Worm (Caenorhabditis elegans): ENCODE results near the gene str-248.
"Not testable (repeated sequence)": the region's sequence is repeated elsewhere in the genome, so short reads cannot be mapped to it uniquely, and the experiment has no call there.

The str-248 gene

ce11 chrV:15650167-15650566, 20.7 kb upstream of the str-248 start, which contains the start of gene sru-42:
Gene sru-42 (plus strand): TSS chrV:15650467.
- no peak for TF ChIP-seq pqm-1 (tag; optimal IDR thresholded peaks at IDR 0.05)
- no peak for TF ChIP-seq unc-86 (tag; optimal IDR thresholded peaks at IDR 0.05)
- no peak for TF ChIP-seq tbx-2 (tag; optimal IDR thresholded peaks at IDR 0.05)
- TF ChIP-seq ceh-24 (tag; optimal IDR thresholded peaks at IDR 0.05), result no peak
- no peak for TF ChIP-seq ahr-1 (tag; optimal IDR thresholded peaks at IDR 0.05)
- TF ChIP-seq elt-2 (tag; optimal IDR thresholded peaks at IDR 0.05), result no peak
- no peak for TF ChIP-seq sox-2 (GFP tag; IDR thresholded peaks at IDR 0.05)
- no peak for TF ChIP-seq fkh-6 (tag; optimal IDR thresholded peaks at IDR 0.05)
- no peak for TF ChIP-seq mec-3 (tag; optimal IDR thresholded peaks at IDR 0.05; ENCODE audit: borderline replicate concordance)
- TF ChIP-seq gmeb-2 (tag; optimal IDR thresholded peaks at IDR 0.05), result no peak
- no peak for TF ChIP-seq zip-5 (tag; optimal IDR thresholded peaks at IDR 0.05)
- TF ChIP-seq unc-55 (GFP tag; optimal IDR thresholded peaks at IDR 0.05), result no peak
- no peak for TF ChIP-seq hlh-30 (tag; optimal IDR thresholded peaks at IDR 0.05; ENCODE audit: insufficient read depth)
- no peak for TF ChIP-seq ceh-31 (tag; optimal IDR thresholded peaks at IDR 0.05)
- TF ChIP-seq pha-4 (tag; optimal IDR thresholded peaks at IDR 0.05), result no peak
- TF ChIP-seq odd-2 (tag; optimal IDR thresholded peaks at IDR 0.05), result no peak
- TF ChIP-seq unc-42 (tag; optimal IDR thresholded peaks at IDR 0.05), result no peak

- TF ChIP-seq pax-1, K02D7.2, ets-4 (tag; optimal IDR thresholded peaks at IDR 0.05): not testable (repeated sequence)
Observed at ce11 chrV:15647536-15648085, 18.2 kb upstream of the str-248 start, which contains the start of the genes C55A1.7 and C55A1.6. Gene C55A1.7 (minus strand): TSS chrV:15647636. Gene C55A1.6 (plus strand): TSS chrV:15648035.

- TF ChIP-seq C38D4.7 (GFP tag; optimal IDR thresholded peaks at IDR 0.05) (no peak), rnt-1 (tag; optimal IDR thresholded peaks at IDR 0.05) (no peak), fkh-10 (GFP tag; optimal IDR thresholded peaks at IDR 0.05) (no peak)
Observed at ce11 chrV:15644575-15644974, 15.1 kb upstream of the str-248 start, which contains the start of gene str-23. Gene str-23 (plus strand): TSS chrV:15644875.

- TF ChIP-seq K09A11.1 (tag; optimal IDR thresholded peaks at IDR 0.05; ENCODE audit: insufficient read depth); pha-4 (tag; optimal IDR thresholded peaks at IDR 0.05); ceh-14 (tag; optimal IDR thresholded peaks at IDR 0.05): not testable (repeated sequence)
Observed at ce11 chrV:15643192-15643591, 13.7 kb upstream of the str-248 start, which contains the start of gene C55A1.4. Gene C55A1.4 (minus strand): TSS chrV:15643292.

- TF ChIP-seq ceh-14 (tag; optimal IDR thresholded peaks at IDR 0.05) (no peak), ceh-6 (GFP tag; optimal IDR thresholded peaks at IDR 0.05) (no peak), K02D7.2 (tag; optimal IDR thresholded peaks at IDR 0.05) (no peak), F13H6.1 (tag; optimal IDR thresholded peaks at IDR 0.05) (no peak)
Observed at ce11 chrV:15638853-15639252, 9.4 kb upstream of the str-248 start, which contains the start of gene srz-44. Gene srz-44 (minus strand): TSS chrV:15638953.

- TF ChIP-seq che-1 (tag; optimal IDR thresholded peaks at IDR 0.05) (no peak), C08G9.2 (tag; optimal IDR thresholded peaks at IDR 0.05) (no peak), zip-5 (tag; optimal IDR thresholded peaks at IDR 0.05) (no peak), sox-2 (GFP tag; IDR thresholded peaks at IDR 0.05) (no peak), gmeb-2 (tag; optimal IDR thresholded peaks at IDR 0.05) (no peak), unc-42 (tag; optimal IDR thresholded peaks at IDR 0.05) (no peak), ceh-48 (tag; optimal IDR thresholded peaks at IDR 0.05) (no peak), K02D7.2 (tag; optimal IDR thresholded peaks at IDR 0.05) (no peak), lim-6 (tag; optimal IDR thresholded peaks at IDR 0.05) (no peak), hlh-13 (GFP tag; optimal IDR thresholded peaks at IDR 0.05) (no peak), madf-2 (tag; optimal IDR thresholded peaks at IDR 0.05) (no peak), odd-2 (tag; optimal IDR thresholded peaks at IDR 0.05) (no peak), rnt-1 (tag; optimal IDR thresholded peaks at IDR 0.05) (no peak), mec-3 (tag; optimal IDR thresholded peaks at IDR 0.05; ENCODE audit: borderline replicate concordance) (no peak), fax-1 (tag; optimal IDR thresholded peaks at IDR 0.05) (no peak), pros-1 (tag; optimal IDR thresholded peaks at IDR 0.05) (no peak)
Observed at ce11 chrV:15625561-15625960, 3.9 kb downstream of the str-248 start, which contains the start of gene C55A1.11. Gene C55A1.11 (plus strand): TSS chrV:15625861.
